Fruit fly (Drosophila melanogaster) Kc167 (cell line): ENCODE data around the gene nompC.

Source experiments
- h ChIP-seq: fragments of >200 bp; optimal IDR thresholded peaks from 3 replicates; lab custom pipeline; 2018; ENCODE audit warnings: missing external identifiers
- insv ChIP-seq: fragments of >200 bp; optimal IDR thresholded peaks from 3 replicates; lab custom pipeline; 2018; ENCODE audit warnings: missing external identifiers

- no peak for TF ChIP-seq h (lab: Kevin White, UChicago)
- TF ChIP-seq insv (lab: Kevin White, UChicago): no peak
Measured at dm6 chr2L:5341015-5341608, 4.9 kb upstream of the nompC start.
